Worm (Caenorhabditis elegans): ENCODE measurements around the gene hmg-1.2.

ce11 chrIII:6245728-6246127, 34.5 kb upstream of the hmg-1.2 start, which contains the start of gene bcas-2:
- TF ChIP-seq lin-11 (tag; optimal IDR thresholded peaks at IDR 0.05) (no peak), skn-1 (tag; optimal IDR thresholded peaks at IDR 0.05) (no peak), nhr-77 (tag; optimal IDR thresholded peaks at IDR 0.05) (no peak), nhr-11 (tag; optimal IDR thresholded peaks at IDR 0.05) (no peak), nhr-237 (tag; optimal IDR thresholded peaks at IDR 0.05) (no peak), aly-2 (tag; optimal IDR thresholded peaks at IDR 0.05) (no peak), R02D3.7 (tag; optimal IDR thresholded peaks at IDR 0.05) (no peak), unc-55 (GFP tag; optimal IDR thresholded peaks at IDR 0.05) (no peak), ama-1 (optimal IDR thresholded peaks at IDR 0.05) (no peak), lin-39 (tag; optimal IDR thresholded peaks at IDR 0.05) (no peak), egl-27 (tag; optimal IDR thresholded peaks at IDR 0.05) (no peak), fos-1 (tag; optimal IDR thresholded peaks at IDR 0.05) (no peak), unc-39 (tag; optimal IDR thresholded peaks at IDR 0.05) (no peak)

Measured in whole organism, L2 larva.